Worm (Caenorhabditis elegans): Measurements from ENCODE around the gene Y54G2A.7.

Y54G2A.7 gene

ce11 chrIV:2805525-2805924, 32.9 kb upstream of the Y54G2A.7 start, which contains the start of gene Y54G2A.45 (continued):
- TF ChIP-seq nfya-1 (tag; optimal IDR thresholded peaks at IDR 0.05; ENCODE audit: insufficient read depth) (peak; percentile 31), aly-2 (tag; optimal IDR thresholded peaks at IDR 0.05) (no peak), zag-1 (tag; optimal IDR thresholded peaks at IDR 0.05) (no peak), snpc-4 (tag; optimal IDR thresholded peaks at IDR 0.05) (no peak), ama-1 (optimal IDR thresholded peaks at IDR 0.05) (no peak), mdl-1 (tag; optimal IDR thresholded peaks at IDR 0.05) (no peak), ceh-28 (tag; optimal IDR thresholded peaks at IDR 0.05) (no peak), fkh-2 (tag; optimal IDR thresholded peaks at IDR 0.05) (no peak), nhr-67 (tag; optimal IDR thresholded peaks at IDR 0.05) (no peak), nhr-25 (tag; optimal IDR thresholded peaks at IDR 0.05) (no peak)

DNA sequence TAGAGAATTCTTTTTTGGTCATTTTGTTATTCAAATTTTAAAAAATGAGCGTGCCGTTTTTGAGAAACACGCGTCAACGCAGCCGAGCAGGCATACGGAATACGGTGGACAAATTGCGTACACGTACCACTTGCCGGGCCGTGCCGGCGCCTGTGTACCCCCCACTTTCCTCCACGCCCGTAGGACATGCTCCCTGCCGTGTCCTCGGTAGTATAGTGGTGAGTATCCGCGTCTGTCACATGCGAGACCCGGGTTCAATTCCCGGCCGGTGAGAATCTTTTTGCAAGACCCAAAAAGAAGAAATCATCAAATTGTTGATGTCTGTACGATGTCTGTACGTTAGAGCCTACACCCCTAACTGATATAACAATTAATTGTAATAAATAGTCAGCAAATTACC, 30.3 kb upstream of the Y54G2A.7 start:
- TF ChIP-seq aly-2 (tag; optimal IDR thresholded peaks at IDR 0.05): no peak
- TF ChIP-seq sea-2 (GFP tag; optimal IDR thresholded peaks at IDR 0.05): no peak
- no peak for TF ChIP-seq zag-1 (tag; optimal IDR thresholded peaks at IDR 0.05)

DNA sequence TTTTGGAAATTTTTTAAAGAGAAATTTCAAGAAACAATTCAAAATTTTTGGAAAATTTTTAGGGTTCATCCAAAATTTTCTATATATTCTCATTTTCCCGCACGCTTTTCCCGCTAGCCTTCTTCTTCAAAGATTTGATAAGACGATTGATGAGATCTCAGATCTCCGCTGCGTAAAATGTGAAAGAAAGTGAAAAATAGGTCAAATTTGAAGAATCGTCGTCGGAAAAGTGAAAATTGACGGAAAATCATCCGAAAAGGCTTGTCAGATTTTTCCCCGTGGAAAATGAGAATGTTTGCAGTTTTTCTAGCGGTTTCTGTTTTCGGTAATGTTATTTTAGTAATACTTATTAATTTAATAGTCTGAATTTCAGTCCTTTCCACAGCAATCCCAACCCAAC, 29.2 kb upstream of the Y54G2A.7 start, which contains the start of gene Y54G2A.76:
Gene Y54G2A.76, plus strand, starts transcription at position 203 of the 400 bp plus-strand sequence.
- TF ChIP-seq hmg-11 (tag; optimal IDR thresholded peaks at IDR 0.05): no peak
- TF ChIP-seq nhr-25 (tag; optimal IDR thresholded peaks at IDR 0.05): no peak
- TF ChIP-seq zag-1 (tag; optimal IDR thresholded peaks at IDR 0.05): no peak
- no peak for TF ChIP-seq nhr-76 (tag; optimal IDR thresholded peaks at IDR 0.05)
- peak; percentile 32 for TF ChIP-seq nhr-23 (tag; optimal IDR thresholded peaks at IDR 0.05)
- TF ChIP-seq ztf-4 (tag; optimal IDR thresholded peaks at IDR 0.05): no peak
- TF ChIP-seq fos-1 (tag; optimal IDR thresholded peaks at IDR 0.05): no peak
- TF ChIP-seq elt-2 (tag; optimal IDR thresholded peaks at IDR 0.05): no peak

ce11 chrIV:2817038-2817437, 21.4 kb upstream of the Y54G2A.7 start:
- TF ChIP-seq elt-3 (tag; optimal IDR thresholded peaks at IDR 0.05) (no peak), nhr-11 (tag; optimal IDR thresholded peaks at IDR 0.05) (no peak), pqm-1 (tag; optimal IDR thresholded peaks at IDR 0.05) (no peak), ama-1 (optimal IDR thresholded peaks at IDR 0.05) (no peak), eor-1 (tag; optimal IDR thresholded peaks at IDR 0.05) (no peak), nfya-1 (tag; optimal IDR thresholded peaks at IDR 0.05; ENCODE audit: insufficient read depth) (no peak), zag-1 (tag; optimal IDR thresholded peaks at IDR 0.05) (no peak), lin-15B (tag; optimal IDR thresholded peaks at IDR 0.05) (no peak), elt-1 (tag; optimal IDR thresholded peaks at IDR 0.05) (no peak), unc-62 (GFP tag; optimal IDR thresholded peaks at IDR 0.05) (no peak), nhr-43 (tag; optimal IDR thresholded peaks at IDR 0.05; ENCODE audit: poor library complexity, severe bottlenecking) (no peak), ztf-11 (tag; optimal IDR thresholded peaks at IDR 0.05) (no peak), snpc-4 (tag; optimal IDR thresholded peaks at IDR 0.05) (no peak), mml-1 (tag; optimal IDR thresholded peaks at IDR 0.05) (no peak), jun-1 (tag; optimal IDR thresholded peaks at IDR 0.05) (no peak), ceh-9 (tag; optimal IDR thresholded peaks at IDR 0.05) (no peak), nhr-237 (tag; optimal IDR thresholded peaks at IDR 0.05) (no peak), ztf-4 (tag; optimal IDR thresholded peaks at IDR 0.05) (no peak), lin-39 (tag; optimal IDR thresholded peaks at IDR 0.05) (no peak)

- no peak for TF ChIP-seq unc-62 (GFP tag; optimal IDR thresholded peaks at IDR 0.05)
Observed at ce11 chrIV:2819633-2820032, 18.8 kb upstream of the Y54G2A.7 start, which contains the start of gene Y54G2A.13. Y54G2A.13 (minus strand) TSS chrIV:2819733.

DNA sequence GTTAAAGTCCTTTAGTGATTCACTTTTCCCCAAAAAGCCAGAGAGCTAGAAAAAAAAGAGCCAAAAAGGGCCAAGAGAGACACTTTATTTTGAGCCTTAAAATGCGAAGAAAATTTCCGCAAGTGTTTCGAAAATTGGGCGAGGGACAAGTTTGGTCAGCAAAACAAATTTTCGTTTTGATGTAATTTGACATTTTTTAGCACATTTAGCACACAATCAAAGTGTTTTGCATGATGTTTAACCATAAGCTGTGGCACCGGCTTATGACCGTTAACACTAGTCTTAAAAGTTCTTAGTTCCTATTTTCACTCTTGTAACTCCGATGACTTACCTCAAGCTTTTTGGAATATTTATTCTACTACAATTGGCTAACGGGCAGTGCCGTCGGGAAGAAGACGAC, 18.0 kb upstream of the Y54G2A.7 start, which contains the start of gene Y54G2A.37:
Gene Y54G2A.37, plus strand, starts transcription at position 301 of the 400 bp plus-strand sequence.
- TF ChIP-seq ztf-4 (tag; optimal IDR thresholded peaks at IDR 0.05): no peak
- TF ChIP-seq ceh-9 (tag; optimal IDR thresholded peaks at IDR 0.05): no peak
- TF ChIP-seq ztf-11 (tag; optimal IDR thresholded peaks at IDR 0.05): no peak
- no peak for TF ChIP-seq jun-1 (tag; optimal IDR thresholded peaks at IDR 0.05)
- no peak for TF ChIP-seq elt-3 (tag; optimal IDR thresholded peaks at IDR 0.05)
- no peak for TF ChIP-seq lsy-12 (tag; optimal IDR thresholded peaks at IDR 0.05)
- no peak for TF ChIP-seq nhr-28 (tag; optimal IDR thresholded peaks at IDR 0.05)
- TF ChIP-seq nhr-25 (tag; optimal IDR thresholded peaks at IDR 0.05): no peak
- TF ChIP-seq ceh-82 (tag; optimal IDR thresholded peaks at IDR 0.05): no peak
- no peak for TF ChIP-seq nhr-11 (tag; optimal IDR thresholded peaks at IDR 0.05)
- no peak for TF ChIP-seq ceh-16 (tag; optimal IDR thresholded peaks at IDR 0.05)
- no peak for TF ChIP-seq elt-2 (tag; optimal IDR thresholded peaks at IDR 0.05)
- no peak for TF ChIP-seq snpc-4 (tag; optimal IDR thresholded peaks at IDR 0.05)
- no peak for TF ChIP-seq pha-4 (tag; optimal IDR thresholded peaks at IDR 0.05)
- no peak for TF ChIP-seq hmg-11 (tag; optimal IDR thresholded peaks at IDR 0.05)

All from whole organism, L3 larva.